Worm (Caenorhabditis elegans) whole organism, L3 larva: ENCODE measurements around the gene cpr-3.

Experiments
- R02D3.7 ChIP-seq: fragments of 150-350 bp; optimal IDR thresholded peaks from 2 replicates; lab custom pipeline; 2014; ENCODE audit warnings: missing biosample characterization, missing genetic modification characterization
- ZK546.5 ChIP-seq: sonication (generic microtip); optimal IDR thresholded peaks from 2 replicates; lab custom pipeline; 2017; ENCODE audit warnings: missing biosample characterization, missing genetic modification characterization
- aly-2 ChIP-seq: fragments of 150-350 bp; optimal IDR thresholded peaks from 2 replicates; lab custom pipeline; 2014; ENCODE audit warnings: missing biosample characterization, missing genetic modification characterization
- ceh-16 ChIP-seq: sonication (generic microtip); optimal IDR thresholded peaks from 2 replicates; lab custom pipeline; 2017; ENCODE audit warnings: missing biosample characterization, missing genetic modification characterization
- ceh-28 ChIP-seq: fragments of 150-350 bp; optimal IDR thresholded peaks from 2 replicates; lab custom pipeline; 2014; ENCODE audit warnings: missing biosample characterization, missing genetic modification reagents, missing genetic modification characterization
- ceh-82 ChIP-seq: fragments of 150-350 bp; optimal IDR thresholded peaks from 2 replicates; lab custom pipeline; 2014; ENCODE audit warnings: missing biosample characterization, missing genetic modification characterization
- ceh-9 ChIP-seq: sonication (generic microtip); optimal IDR thresholded peaks from 2 replicates; lab custom pipeline; 2018; ENCODE audit warnings: missing biosample characterization, missing genetic modification characterization
- daf-12 ChIP-seq: fragments of 150-350 bp; optimal IDR thresholded peaks from 2 replicates; lab custom pipeline; 2014; ENCODE audit warnings: missing biosample characterization, missing genetic modification reagents, missing genetic modification characterization
- egl-27 ChIP-seq: sonication (generic microtip); optimal IDR thresholded peaks from 4 replicates; lab custom pipeline; 2017; ENCODE audit warnings: missing biosample characterization, missing genetic modification reagents, missing genetic modification characterization
- elt-1 ChIP-seq: fragments of 150-350 bp; optimal IDR thresholded peaks from 2 replicates; lab custom pipeline; 2014; ENCODE audit warnings: missing biosample characterization, missing genetic modification characterization
- elt-2 ChIP-seq: sonication (generic microtip); optimal IDR thresholded peaks from 2 replicates; lab custom pipeline; 2016; ENCODE audit warnings: missing genetic modification reagents, mild to moderate bottlenecking, missing genetic modification characterization, missing compliant biosample characterization
- elt-3 ChIP-seq, 3 experiments: fragments of 150-350 bp in 1 of 3; sonication (generic microtip) in 2 of 3; optimal IDR thresholded peaks; 2 replicates in 2 of 3; 4 replicates in 1 of 3; lab custom pipeline; 2014 to 2017; ENCODE audit warnings: missing biosample characterization in 3 of 3, missing genetic modification characterization in 3 of 3
- fkh-10 ChIP-seq: sonication (generic microtip); optimal IDR thresholded peaks from 2 replicates; lab custom pipeline; 2017; ENCODE audit warnings: missing biosample characterization, missing genetic modification reagents, missing genetic modification characterization
- fkh-2 ChIP-seq: fragments of 150-350 bp; optimal IDR thresholded peaks from 2 replicates; lab custom pipeline; 2014; ENCODE audit warnings: missing biosample characterization, missing genetic modification reagents, missing genetic modification characterization
- hmg-11 ChIP-seq: sonication (generic microtip); optimal IDR thresholded peaks from 2 replicates; lab custom pipeline; 2016; ENCODE audit warnings: missing genetic modification characterization, missing compliant biosample characterization
- jun-1 ChIP-seq: fragments of 150-350 bp; optimal IDR thresholded peaks from 2 replicates; lab custom pipeline; 2014; ENCODE audit warnings: missing biosample characterization, missing genetic modification reagents, missing genetic modification characterization
- lin-15B ChIP-seq: fragments of 150-350 bp; optimal IDR thresholded peaks from 2 replicates; lab custom pipeline; 2014; ENCODE audit warnings: missing biosample characterization, missing genetic modification characterization
- lin-39 ChIP-seq: fragments of 150-350 bp; optimal IDR thresholded peaks from 2 replicates; lab custom pipeline; 2018; ENCODE audit warnings: missing biosample characterization, missing genetic modification reagents, missing genetic modification characterization
- lsy-12 ChIP-seq: sonication (generic microtip); optimal IDR thresholded peaks from 2 replicates; lab custom pipeline; 2016; ENCODE audit warnings: mild to moderate bottlenecking, missing genetic modification characterization, missing compliant biosample characterization
- mdl-1 ChIP-seq: fragments of 150-350 bp; optimal IDR thresholded peaks from 2 replicates; lab custom pipeline; 2014; ENCODE audit warnings: missing biosample characterization, missing genetic modification characterization
- mml-1 ChIP-seq: fragments of 150-350 bp; sonication (generic microtip); optimal IDR thresholded peaks from 3 replicates; lab custom pipeline; 2014; ENCODE audit warnings: missing biosample characterization, missing genetic modification characterization
- nhr-23 ChIP-seq: fragments of 150-350 bp; optimal IDR thresholded peaks from 2 replicates; lab custom pipeline; 2014; ENCODE audit warnings: missing biosample characterization, missing genetic modification reagents, missing genetic modification characterization
- nhr-25 ChIP-seq: sonication (generic microtip); optimal IDR thresholded peaks from 2 replicates; lab custom pipeline; 2017; ENCODE audit warnings: missing biosample characterization, missing genetic modification characterization
- nhr-28 ChIP-seq: fragments of 150-350 bp; optimal IDR thresholded peaks from 2 replicates; lab custom pipeline; 2014; ENCODE audit warnings: missing biosample characterization, missing genetic modification characterization
- nhr-43 ChIP-seq: sonication (generic microtip); optimal IDR thresholded peaks from 2 replicates; lab custom pipeline; 2016; ENCODE audit warnings: mild to moderate bottlenecking, missing genetic modification characterization, missing compliant biosample characterization; ENCODE audit not compliant: poor library complexity, severe bottlenecking
- nhr-76 ChIP-seq: fragments of 150-350 bp; sonication (generic microtip); optimal IDR thresholded peaks from 5 replicates; lab custom pipeline; 2014; ENCODE audit warnings: missing biosample characterization, missing genetic modification characterization
- nhr-77 ChIP-seq: fragments of 150-350 bp; optimal IDR thresholded peaks from 2 replicates; lab custom pipeline; 2014; ENCODE audit warnings: missing biosample characterization, missing genetic modification characterization
- pqm-1 ChIP-seq: fragments of 150-350 bp; optimal IDR thresholded peaks from 2 replicates; lab custom pipeline; 2017; ENCODE audit warnings: missing biosample characterization, missing genetic modification characterization, inconsistent platforms
- sea-2 ChIP-seq: fragments of 150-350 bp; sonication (generic microtip); optimal IDR thresholded peaks from 4 replicates; lab custom pipeline; 2014; ENCODE audit warnings: missing biosample characterization, missing genetic modification reagents, missing genetic modification characterization
- skn-1 ChIP-seq: fragments of 150-350 bp; optimal IDR thresholded peaks from 2 replicates; lab custom pipeline; 2014; ENCODE audit warnings: missing biosample characterization, missing genetic modification characterization
- snpc-4 ChIP-seq: fragments of 150-350 bp; optimal IDR thresholded peaks from 2 replicates; lab custom pipeline; 2014; ENCODE audit warnings: missing biosample characterization, missing genetic modification characterization
- tbx-2 ChIP-seq: sonication (generic microtip); optimal IDR thresholded peaks from 2 replicates; lab custom pipeline; 2016; ENCODE audit warnings: mild to moderate bottlenecking, missing genetic modification characterization, missing compliant biosample characterization
- unc-39 ChIP-seq: sonication (generic microtip); optimal IDR thresholded peaks from 4 replicates; lab custom pipeline; 2017; ENCODE audit warnings: missing biosample characterization, missing genetic modification characterization
- zag-1 ChIP-seq: fragments of 150-350 bp; optimal IDR thresholded peaks from 2 replicates; lab custom pipeline; 2014; ENCODE audit warnings: missing biosample characterization, missing genetic modification characterization

cpr-3 gene

ce11 chrV:15337405-15337804 is 38.9 kb upstream of the cpr-3 start, which contains the start of gene wrt-7:
TSS of gene wrt-7 (minus strand) at chrV:15337505.
- TF ChIP-seq elt-1 (tag; lab: Kevin White, UChicago) = no peak
- TF ChIP-seq R02D3.7 = no peak
- TF ChIP-seq hmg-11 (tag; lab: Kevin White, UChicago) = no peak
- no peak for TF ChIP-seq ceh-9
- TF ChIP-seq lsy-12 (tag; lab: Kevin White, UChicago) = no peak
- no peak for TF ChIP-seq fkh-2 (tag; lab: Kevin White, UChicago)
- TF ChIP-seq nhr-28 (tag; lab: Kevin White, UChicago) = no peak
- no peak for TF ChIP-seq nhr-77 (tag; lab: Kevin White, UChicago)
- no peak for TF ChIP-seq lin-15B (tag; lab: Kevin White, UChicago)
- no peak for TF ChIP-seq nhr-43 (tag; lab: Kevin White, UChicago)
- TF ChIP-seq tbx-2 (tag; lab: Kevin White, UChicago) = no peak
- TF ChIP-seq nhr-25 = no peak
- TF ChIP-seq ceh-16 = no peak
- no peak for TF ChIP-seq zag-1
- TF ChIP-seq mdl-1 = no peak
- no peak for TF ChIP-seq unc-39 (tag; lab: Kevin White, UChicago)
- no peak for TF ChIP-seq ceh-82 (tag; lab: Kevin White, UChicago)
- TF ChIP-seq ceh-28 (tag; lab: Kevin White, UChicago) = no peak
- TF ChIP-seq nhr-76 = no peak

- no peak for TF ChIP-seq ZK546.5 (tag; lab: Kevin White, UChicago)
- TF ChIP-seq nhr-23 (tag; lab: Kevin White, UChicago) = no peak
- TF ChIP-seq nhr-28 (tag; lab: Kevin White, UChicago) = no peak
- TF ChIP-seq tbx-2 (tag; lab: Kevin White, UChicago) = no peak
- no peak for TF ChIP-seq fkh-10 (GFP tag; lab: Kevin White, UChicago)
- no peak for TF ChIP-seq ceh-9
- TF ChIP-seq egl-27 (tag; lab: Kevin White, UChicago) = no peak
- TF ChIP-seq aly-2 = no peak
Measured at ce11 chrV:15332851-15333250, 34.4 kb upstream of the cpr-3 start, which contains the start of gene srw-113. TSS of gene srw-113 (plus strand) at chrV:15333151.

- no peak for TF ChIP-seq nhr-43 (tag; lab: Kevin White, UChicago)
- no peak for TF ChIP-seq ceh-16
Measured at ce11 chrV:15330314-15330713, 31.8 kb upstream of the cpr-3 start, which contains the start of gene srh-295. TSS of gene srh-295 (plus strand) at chrV:15330614.

ce11 chrV:15327745-15328447 is 29.4 kb upstream of the cpr-3 start, which contains the start of gene ZK1037.6:
TSS of gene ZK1037.6 (minus strand) at chrV:15327795.
- TF ChIP-seq elt-2 (peak; percentile 75), lin-39 (tag; lab: Kevin White, UChicago) (no peak), jun-1 (tag; lab: Kevin White, UChicago) (peak; percentile 30), sea-2 (GFP tag; lab: Kevin White, UChicago) (no peak), skn-1 (no peak)
- TF ChIP-seq, all 47 proteins: peak for 2

ce11 chrV:15323417-15323816 is 24.9 kb upstream of the cpr-3 start:
- TF ChIP-seq elt-1 (tag; lab: Kevin White, UChicago) (no peak), snpc-4 (tag; lab: Kevin White, UChicago) (no peak), lin-15B (tag; lab: Kevin White, UChicago) (no peak), elt-2 (peak; percentile 85), daf-12 (no peak), elt-3 (tag; optimal IDR thresholded peaks at IDR 0.05; lab: Kevin White, UChicago) (no peak), mdl-1 (no peak), pqm-1 (tag; lab: Kevin White, UChicago) (peak; percentile 63), jun-1 (tag; lab: Kevin White, UChicago) (no peak), mml-1 (tag; lab: Kevin White, UChicago) (no peak), lin-39 (tag; lab: Kevin White, UChicago) (no peak), nhr-43 (tag; lab: Kevin White, UChicago) (no peak), ceh-82 (tag; lab: Kevin White, UChicago) (no peak), ceh-28 (tag; lab: Kevin White, UChicago) (no peak)
